Worm (Caenorhabditis elegans) whole organism, late embryonic: ENCODE measurements around the gene C17H11.4.

Experiments
- C38D4.7 ChIP-seq: fragments of 200-800 bp; sonication (Bioruptor generic); optimal IDR thresholded peaks from 2 replicates; lab custom pipeline; 2018; ENCODE audit warnings: mild to moderate bottlenecking, missing genetic modification characterization, moderate library complexity, missing compliant biosample characterization
- T23F11.4 ChIP-seq: fragments of 200-800 bp; sonication (Bioruptor generic); optimal IDR thresholded peaks from 2 replicates; lab custom pipeline; 2018; ENCODE audit warnings: mild to moderate bottlenecking, missing genetic modification characterization, missing compliant biosample characterization
- Y22D7AL.16 ChIP-seq: sonication (generic microtip); optimal IDR thresholded peaks from 2 replicates; lab custom pipeline; 2016; ENCODE audit warnings: missing genetic modification characterization, missing compliant biosample characterization
- ceh-19 ChIP-seq: fragments of 200-800 bp; sonication (Bioruptor generic); optimal IDR thresholded peaks from 2 replicates; lab custom pipeline; 2018; ENCODE audit warnings: mild to moderate bottlenecking, missing genetic modification characterization, missing compliant biosample characterization
- ceh-2 ChIP-seq: sonication (generic microtip); optimal IDR thresholded peaks from 2 replicates; lab custom pipeline; 2016; ENCODE audit warnings: missing genotype, missing genetic modification characterization, missing compliant biosample characterization
- ceh-22 ChIP-seq: sonication (generic microtip); optimal IDR thresholded peaks from 2 replicates; lab custom pipeline; 2017; ENCODE audit warnings: missing biosample characterization, missing genetic modification characterization
- ceh-24 ChIP-seq: sonication (generic microtip); optimal IDR thresholded peaks from 2 replicates; lab custom pipeline; 2016; ENCODE audit warnings: mild to moderate bottlenecking, missing genetic modification characterization, missing compliant biosample characterization
- ceh-30 ChIP-seq: fragments of 150-350 bp; optimal IDR thresholded peaks from 2 replicates; lab custom pipeline; 2014; ENCODE audit warnings: missing biosample characterization, missing genetic modification characterization
- ceh-31 ChIP-seq: sonication (generic microtip); optimal IDR thresholded peaks from 2 replicates; lab custom pipeline; 2016; ENCODE audit warnings: missing genetic modification characterization, missing compliant biosample characterization
- ceh-34 ChIP-seq: sonication (generic microtip); optimal IDR thresholded peaks from 2 replicates; lab custom pipeline; 2016; ENCODE audit warnings: mild to moderate bottlenecking, missing genetic modification characterization, missing compliant biosample characterization
- ceh-45 ChIP-seq: fragments of 200-800 bp; sonication (Bioruptor generic); IDR thresholded peaks from 2 replicates; pipeline ENCODE4 v1.3.6; 2022; ENCODE audit warnings: missing genetic modification reagents, missing genetic modification characterization, missing compliant biosample characterization
- ceh-6 ChIP-seq: fragments of 200-800 bp; sonication (Bioruptor generic); optimal IDR thresholded peaks from 2 replicates; lab custom pipeline; 2018; ENCODE audit warnings: mild to moderate bottlenecking, missing genetic modification characterization, missing compliant biosample characterization
- ceh-9 ChIP-seq: sonication (generic microtip); optimal IDR thresholded peaks from 2 replicates; lab custom pipeline; 2016; ENCODE audit warnings: mild to moderate bottlenecking, missing genetic modification characterization, inconsistent platforms, missing compliant biosample characterization
- dve-1 ChIP-seq: sonication (generic microtip); optimal IDR thresholded peaks from 2 replicates; lab custom pipeline; 2017; ENCODE audit warnings: antibody characterized with exemption, mild to moderate bottlenecking, missing genetic modification characterization, missing compliant biosample characterization
- elt-2 ChIP-seq: sonication (generic microtip); optimal IDR thresholded peaks from 2 replicates; lab custom pipeline; 2016; ENCODE audit warnings: missing genetic modification reagents, missing genetic modification characterization, missing compliant biosample characterization
- fax-1 ChIP-seq: sonication (generic microtip); optimal IDR thresholded peaks from 2 replicates; lab custom pipeline; 2016; ENCODE audit warnings: missing genotype, missing genetic modification characterization, missing compliant biosample characterization
- fkh-6 ChIP-seq: sonication (generic microtip); optimal IDR thresholded peaks from 2 replicates; lab custom pipeline; 2016; ENCODE audit warnings: missing genetic modification characterization, missing compliant biosample characterization
- gmeb-2 ChIP-seq: sonication (generic microtip); optimal IDR thresholded peaks from 2 replicates; lab custom pipeline; 2016; ENCODE audit warnings: missing genetic modification characterization, inconsistent platforms, missing compliant biosample characterization
- hlh-13 ChIP-seq: fragments of 200-800 bp; sonication (Bioruptor generic); optimal IDR thresholded peaks from 2 replicates; lab custom pipeline; 2018; ENCODE audit warnings: mild to moderate bottlenecking, missing genetic modification characterization, missing compliant biosample characterization
- hlh-6 ChIP-seq: sonication (generic microtip); optimal IDR thresholded peaks from 2 replicates; lab custom pipeline; 2016; ENCODE audit warnings: missing genotype, missing genetic modification characterization, missing compliant biosample characterization
- hlh-8 ChIP-seq: sonication (generic microtip); optimal IDR thresholded peaks from 2 replicates; lab custom pipeline; 2016; ENCODE audit warnings: missing genotype, missing genetic modification characterization, missing compliant biosample characterization
- lim-6 ChIP-seq: sonication (generic microtip); optimal IDR thresholded peaks from 2 replicates; lab custom pipeline; 2016; ENCODE audit warnings: missing genetic modification characterization, missing compliant biosample characterization
- lin-11 ChIP-seq: fragments of 200-800 bp; sonication (Bioruptor generic); optimal IDR thresholded peaks from 2 replicates; lab custom pipeline; 2018; ENCODE audit warnings: mild to moderate bottlenecking, missing genetic modification characterization, missing compliant biosample characterization
- nfya-1 ChIP-seq: sonication (generic microtip); optimal IDR thresholded peaks from 2 replicates; lab custom pipeline; 2017; ENCODE audit warnings: missing genetic modification characterization, mild to moderate bottlenecking, missing compliant biosample characterization, antibody characterized with exemption, moderate library complexity
- nhr-11 ChIP-seq: fragments of 150-350 bp; optimal IDR thresholded peaks from 2 replicates; lab custom pipeline; 2014; ENCODE audit warnings: missing biosample characterization, missing genetic modification characterization
- npax-4 ChIP-seq: sonication (generic microtip); optimal IDR thresholded peaks from 2 replicates; lab custom pipeline; 2016; ENCODE audit warnings: missing genetic modification characterization, missing compliant biosample characterization
- pax-1 ChIP-seq: fragments of 150-350 bp; optimal IDR thresholded peaks from 2 replicates; lab custom pipeline; 2014; ENCODE audit warnings: missing biosample characterization, missing genetic modification characterization
- pha-4 ChIP-seq: fragments of 150-350 bp; optimal IDR thresholded peaks from 2 replicates; lab custom pipeline; 2018; ENCODE audit warnings: missing biosample characterization, missing genetic modification reagents, missing genetic modification characterization
- pros-1 ChIP-seq: fragments of 150-350 bp; optimal IDR thresholded peaks from 2 replicates; lab custom pipeline; 2014; ENCODE audit warnings: missing biosample characterization, missing genetic modification reagents, missing genetic modification characterization
- ref-2 ChIP-seq: sonication (generic microtip); optimal IDR thresholded peaks from 2 replicates; lab custom pipeline; 2016; ENCODE audit warnings: missing genetic modification characterization, missing compliant biosample characterization
- sdc-2 ChIP-seq: sonication (generic microtip); optimal IDR thresholded peaks from 2 replicates; lab custom pipeline; 2016; ENCODE audit warnings: missing genotype, missing genetic modification characterization, missing compliant biosample characterization
- sox-4 ChIP-seq: sonication (generic microtip); optimal IDR thresholded peaks from 2 replicates; lab custom pipeline; 2017; ENCODE audit warnings: mild to moderate bottlenecking, missing genetic modification characterization, inconsistent platforms, missing compliant biosample characterization
- tbx-2 ChIP-seq: sonication (generic microtip); optimal IDR thresholded peaks from 2 replicates; lab custom pipeline; 2016; ENCODE audit warnings: missing genetic modification characterization, missing compliant biosample characterization
- tbx-7 ChIP-seq: sonication (generic microtip); optimal IDR thresholded peaks from 2 replicates; lab custom pipeline; 2016; ENCODE audit warnings: missing genotype, missing genetic modification characterization, missing compliant biosample characterization
- ttx-3 ChIP-seq: sonication (generic microtip); optimal IDR thresholded peaks from 2 replicates; lab custom pipeline; 2016; ENCODE audit warnings: missing genetic modification reagents, missing genetic modification characterization, missing compliant biosample characterization
- unc-55 ChIP-seq: sonication (generic microtip); optimal IDR thresholded peaks from 2 replicates; lab custom pipeline; 2017; ENCODE audit warnings: missing biosample characterization, missing genetic modification reagents, missing genetic modification characterization
- unc-86 ChIP-seq: sonication (generic microtip); optimal IDR thresholded peaks from 2 replicates; lab custom pipeline; 2016; ENCODE audit warnings: missing genetic modification characterization, missing compliant biosample characterization
- zip-5 ChIP-seq: sonication (generic microtip); optimal IDR thresholded peaks from 2 replicates; lab custom pipeline; 2016; ENCODE audit warnings: missing genetic modification characterization, missing compliant biosample characterization
- ztf-16 ChIP-seq: sonication (generic microtip); optimal IDR thresholded peaks from 2 replicates; lab custom pipeline; 2017; ENCODE audit warnings: missing genetic modification characterization, missing compliant biosample characterization

C17H11.4 gene

ce11 chrX:8201210-8201609 is 19.8 kb upstream of the C17H11.4 start:
- TF ChIP-seq tbx-2 (tag; lab: Kevin White, UChicago) (peak; percentile 28), lim-6 (tag; lab: Kevin White, UChicago) (no peak), hlh-13 (no peak), pros-1 (tag; lab: Kevin White, UChicago) (peak; percentile 6), sdc-2 (tag; lab: Kevin White, UChicago) (peak; percentile 16), ceh-45 (GFP tag; lab: Robert Waterston, UW) (no peak), unc-55 (GFP tag; lab: Kevin White, UChicago) (peak; percentile 12), dve-1 (tag; lab: Kevin White, UChicago) (no peak), ceh-31 (tag; lab: Kevin White, UChicago) (peak; percentile 50), ttx-3 (no peak), hlh-6 (tag; lab: Kevin White, UChicago) (peak; percentile 12), nfya-1 (tag; lab: Kevin White, UChicago) (peak; percentile 21), ceh-22 (tag; lab: Kevin White, UChicago) (no peak), zip-5 (tag; lab: Kevin White, UChicago) (no peak), ref-2 (peak; percentile 20), fkh-6 (tag; lab: Kevin White, UChicago) (no peak), ceh-6 (no peak), ceh-9 (tag; lab: Kevin White, UChicago) (no peak), ceh-34 (tag; lab: Kevin White, UChicago) (peak; percentile 58), fax-1 (no peak), ceh-2 (tag; lab: Kevin White, UChicago) (peak; percentile 46), ceh-24 (no peak)
- TF ChIP-seq, all 69 proteins: peak for 10

- no peak for TF ChIP-seq C38D4.7 (GFP tag; lab: Kevin White, UChicago)
- no peak for TF ChIP-seq pha-4
- no peak for TF ChIP-seq hlh-8 (tag; lab: Kevin White, UChicago)
- no peak for TF ChIP-seq ztf-16 (tag; lab: Kevin White, UChicago)
- no peak for TF ChIP-seq lin-11
- TF ChIP-seq ceh-22 (tag; lab: Kevin White, UChicago), result no peak
Observed at ce11 chrX:8200206-8200605, 18.8 kb upstream of the C17H11.4 start.

ce11 chrX:8193213-8193612 is 11.8 kb upstream of the C17H11.4 start:
- no peak for TF ChIP-seq pax-1 (tag; lab: Kevin White, UChicago)
- TF ChIP-seq ceh-19, result no peak
- TF ChIP-seq ztf-16 (tag; lab: Kevin White, UChicago), result no peak
- TF ChIP-seq nfya-1 (tag; lab: Kevin White, UChicago), result no peak
- no peak for TF ChIP-seq Y22D7AL.16 (tag; lab: Kevin White, UChicago)
- no peak for TF ChIP-seq unc-86 (tag; lab: Kevin White, UChicago)
- TF ChIP-seq T23F11.4 (GFP tag; lab: Kevin White, UChicago), result no peak
- no peak for TF ChIP-seq nhr-11
- no peak for TF ChIP-seq gmeb-2 (tag; lab: Kevin White, UChicago)
- no peak for TF ChIP-seq ttx-3
- TF ChIP-seq elt-2 (tag; lab: Kevin White, UChicago), result no peak
- no peak for TF ChIP-seq tbx-7 (tag; lab: Kevin White, UChicago)
- TF ChIP-seq hlh-6 (tag; lab: Kevin White, UChicago), result no peak
- TF ChIP-seq ceh-30 (tag; lab: Kevin White, UChicago), result no peak
- no peak for TF ChIP-seq fkh-6 (tag; lab: Kevin White, UChicago)
- TF ChIP-seq npax-4, result no peak
- no peak for TF ChIP-seq ceh-34 (tag; lab: Kevin White, UChicago)
- TF ChIP-seq lin-11, result no peak
- no peak for TF ChIP-seq sox-4 (tag; lab: Kevin White, UChicago)
- TF ChIP-seq hlh-8 (tag; lab: Kevin White, UChicago), result no peak
